Fruit fly (Drosophila melanogaster) whole organism, prepupa: Measurements from ENCODE around the gene Fatp1.

ENCODE experiments used
- CG11294 ChIP-seq: fragments of 200-800 bp; sonication (Bioruptor generic); IDR thresholded peaks from 2 replicates; pipeline ENCODE4 v1.3.6; 2022; ENCODE audit warnings: missing biosample characterization, missing genetic modification characterization
- CG11902 ChIP-seq: fragments of 200-800 bp; sonication (Bioruptor generic); optimal IDR thresholded peaks from 3 replicates; lab custom pipeline; 2016; ENCODE audit warnings: missing biosample characterization, missing genetic modification characterization
- CG16779 ChIP-seq: fragments of 200-800 bp; sonication (Bioruptor generic); optimal IDR thresholded peaks from 3 replicates; lab custom pipeline; 2017; ENCODE audit warnings: missing biosample characterization, mild to moderate bottlenecking, missing genetic modification characterization
- CG3032 ChIP-seq: fragments of 200-800 bp; optimal IDR thresholded peaks from 2 replicates; lab custom pipeline; 2019; ENCODE audit warnings: missing biosample characterization, mild to moderate bottlenecking, missing genetic modification characterization, moderate library complexity
- CG34406 ChIP-seq: fragments of 200-800 bp; sonication (Bioruptor generic); optimal IDR thresholded peaks from 3 replicates; lab custom pipeline; 2016; ENCODE audit warnings: missing biosample characterization, missing genetic modification characterization
- CG3919 ChIP-seq: fragments of 200-800 bp; sonication (Bioruptor generic); optimal IDR thresholded peaks from 3 replicates; lab custom pipeline; 2016; ENCODE audit warnings: missing biosample characterization, missing genetic modification characterization
- CG4318 ChIP-seq: fragments of 200-800 bp; sonication (Bioruptor generic); optimal IDR thresholded peaks from 3 replicates; lab custom pipeline; 2017; ENCODE audit warnings: missing biosample characterization, mild to moderate bottlenecking, missing genetic modification characterization
- CG6276 ChIP-seq: fragments of 200-800 bp; sonication (Bioruptor generic); optimal IDR thresholded peaks from 2 replicates; lab custom pipeline; 2017; ENCODE audit warnings: missing biosample characterization, mild to moderate bottlenecking, missing genetic modification characterization
- CG6792 ChIP-seq: fragments of 200-800 bp; sonication (Bioruptor generic); optimal IDR thresholded peaks from 3 replicates; lab custom pipeline; 2016; ENCODE audit warnings: missing biosample characterization, missing genetic modification characterization
- CG6808 ChIP-seq: fragments of 200-800 bp; sonication (Bioruptor generic); optimal IDR thresholded peaks from 3 replicates; lab custom pipeline; 2017; ENCODE audit warnings: missing biosample characterization, missing genetic modification characterization, mild to moderate bottlenecking, moderate library complexity, missing genetic modification reagents
- CG6854 ChIP-seq: fragments of 200-800 bp; sonication (Bioruptor generic); optimal IDR thresholded peaks from 2 replicates; lab custom pipeline; 2017; ENCODE audit warnings: missing biosample characterization, mild to moderate bottlenecking, missing genetic modification characterization
- CG7368 ChIP-seq: fragments of 200-800 bp; sonication (Bioruptor generic); optimal IDR thresholded peaks from 3 replicates; lab custom pipeline; 2016; ENCODE audit warnings: missing biosample characterization, missing genetic modification characterization
- CG8119 ChIP-seq: fragments of 200-800 bp; sonication (Bioruptor generic); IDR thresholded peaks from 3 replicates; pipeline ENCODE4 v1.3.6; 2022; ENCODE audit warnings: missing biosample characterization, missing genetic modification characterization
- CG8319 ChIP-seq: fragments of 200-800 bp; sonication (Bioruptor generic); optimal IDR thresholded peaks from 3 replicates; lab custom pipeline; 2016; ENCODE audit warnings: missing biosample characterization, missing genetic modification characterization
- CG9139 ChIP-seq: fragments of 200-800 bp; sonication (Bioruptor generic); optimal IDR thresholded peaks from 3 replicates; lab custom pipeline; 2017; ENCODE audit warnings: missing biosample characterization, mild to moderate bottlenecking, missing genetic modification characterization
- Eip75B ChIP-seq: fragments of 200-800 bp; sonication (Bioruptor generic); optimal IDR thresholded peaks from 3 replicates; lab custom pipeline; 2016; ENCODE audit warnings: missing biosample characterization, missing genetic modification characterization
- Eip78C ChIP-seq: fragments of 200-800 bp; sonication (Bioruptor generic); peaks from one replicate; lab custom pipeline; 2016; ENCODE audit warnings: missing biosample characterization, missing genetic modification characterization
- Eip93F ChIP-seq: fragments of 200-800 bp; sonication (Bioruptor generic); optimal IDR thresholded peaks from 2 replicates; lab custom pipeline; 2016; ENCODE audit warnings: missing biosample characterization, mild to moderate bottlenecking, missing genetic modification characterization
- Gug ChIP-seq: fragments of 200-800 bp; sonication (Bioruptor generic); IDR thresholded peaks from 2 replicates; pipeline ENCODE4 v1.3.6; 2022; ENCODE audit warnings: missing biosample characterization, missing genetic modification characterization
- Hr38 ChIP-seq: sonication (Bioruptor generic); optimal IDR thresholded peaks from 2 replicates; lab custom pipeline; 2016; ENCODE audit warnings: missing biosample characterization, missing genetic modification characterization
- Hr39 ChIP-seq: fragments of 200-800 bp; sonication (Bioruptor generic); optimal IDR thresholded peaks from 2 replicates; lab custom pipeline; 2016; ENCODE audit warnings: missing biosample characterization, missing genetic modification characterization
- Hr4 ChIP-seq: fragments of 200-800 bp; sonication (Bioruptor generic); optimal IDR thresholded peaks from 3 replicates; lab custom pipeline; 2016; ENCODE audit warnings: missing biosample characterization, missing genetic modification characterization
- Lpt ChIP-seq: fragments of 200-800 bp; sonication (Bioruptor generic); optimal IDR thresholded peaks from 3 replicates; lab custom pipeline; 2016; ENCODE audit warnings: missing biosample characterization, missing genetic modification characterization
- Sox102F ChIP-seq: fragments of 200-800 bp; sonication (Bioruptor generic); optimal IDR thresholded peaks from 2 replicates; lab custom pipeline; 2016; ENCODE audit warnings: missing biosample characterization, mild to moderate bottlenecking, missing genetic modification characterization
- Sox14 ChIP-seq: fragments of 200-800 bp; sonication (Bioruptor generic); optimal IDR thresholded peaks from 3 replicates; lab custom pipeline; 2016; ENCODE audit warnings: missing biosample characterization, missing genetic modification characterization
- Sox15 ChIP-seq: fragments of 200-800 bp; sonication (Bioruptor generic); optimal IDR thresholded peaks from 3 replicates; lab custom pipeline; 2016; ENCODE audit warnings: missing biosample characterization, missing genetic modification characterization
- acj6 ChIP-seq: fragments of 200-800 bp; sonication (Bioruptor generic); optimal IDR thresholded peaks from 3 replicates; lab custom pipeline; 2016; ENCODE audit warnings: missing biosample characterization, missing genetic modification characterization
- cyc ChIP-seq: fragments of 200-800 bp; sonication (Bioruptor generic); optimal IDR thresholded peaks from 3 replicates; lab custom pipeline; 2016; ENCODE audit warnings: missing biosample characterization, missing genetic modification characterization
- eg ChIP-seq: fragments of 200-800 bp; sonication (Bioruptor generic); IDR thresholded peaks from 3 replicates; pipeline ENCODE4 v1.3.6; 2022; ENCODE audit warnings: missing biosample characterization, missing genetic modification characterization
- esn ChIP-seq: fragments of 200-800 bp; sonication (Bioruptor generic); optimal IDR thresholded peaks from 2 replicates; lab custom pipeline; 2016; ENCODE audit warnings: missing biosample characterization, mild to moderate bottlenecking, missing genetic modification characterization, moderate library complexity
- fd85E ChIP-seq: fragments of 200-800 bp; sonication (Bioruptor generic); optimal IDR thresholded peaks from 3 replicates; lab custom pipeline; 2016; ENCODE audit warnings: missing biosample characterization, missing genetic modification characterization
- fkh ChIP-seq: fragments of 200-800 bp; sonication (Bioruptor generic); optimal IDR thresholded peaks from 3 replicates; lab custom pipeline; 2017; ENCODE audit warnings: missing biosample characterization, mild to moderate bottlenecking, missing genetic modification characterization, moderate library complexity
- net ChIP-seq: fragments of 200-800 bp; sonication (Bioruptor generic); optimal IDR thresholded peaks from 3 replicates; lab custom pipeline; 2016; ENCODE audit warnings: missing biosample characterization, missing genetic modification characterization
- spab ChIP-seq: fragments of 200-800 bp; sonication (Bioruptor generic); optimal IDR thresholded peaks from 2 replicates; lab custom pipeline; 2017; ENCODE audit warnings: missing biosample characterization, mild to moderate bottlenecking, missing genetic modification characterization, missing genetic modification reagents
- ss ChIP-seq, 2 experiments: fragments of 200-800 bp; sonication (Bioruptor generic); optimal IDR thresholded peaks; 2 replicates in 1 of 2; 3 replicates in 1 of 2; lab custom pipeline; 2017 to 2018; ENCODE audit warnings: mild to moderate bottlenecking in 2 of 2, missing biosample characterization in 2 of 2, missing genetic modification characterization in 2 of 2, moderate library complexity in 1 of 2
- svp ChIP-seq: fragments of 200-800 bp; sonication (Bioruptor generic); peaks from one replicate; lab custom pipeline; 2016; ENCODE audit warnings: missing biosample characterization, missing genetic modification characterization
- topi ChIP-seq: fragments of 200-800 bp; sonication (Bioruptor generic); optimal IDR thresholded peaks from 3 replicates; lab custom pipeline; 2016; ENCODE audit warnings: missing biosample characterization, missing genetic modification characterization
- vri ChIP-seq: fragments of 200-800 bp; sonication (Bioruptor generic); optimal IDR thresholded peaks from 3 replicates; lab custom pipeline; 2016; ENCODE audit warnings: missing biosample characterization, mild to moderate bottlenecking, missing genetic modification characterization

The Fatp1 gene

DNA sequence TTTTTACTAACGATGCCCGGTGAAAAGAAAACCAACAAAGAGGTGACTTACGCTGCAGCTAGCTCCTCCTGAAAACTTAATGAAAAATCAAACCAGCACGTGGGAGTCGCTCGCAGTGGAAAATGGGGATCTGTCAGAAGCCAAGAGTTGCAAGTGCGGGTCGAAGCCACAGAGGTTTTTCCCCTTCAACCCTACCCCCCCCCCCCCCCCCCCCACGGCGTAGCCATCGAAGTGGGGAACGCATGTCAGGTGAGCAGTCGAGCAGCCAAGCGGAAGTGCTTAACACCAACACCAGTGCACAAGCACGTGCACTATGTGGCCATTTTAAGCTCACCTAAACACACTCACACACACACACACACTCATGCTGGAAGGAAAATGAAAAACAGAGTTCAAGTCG, 22.3 kb upstream of the Fatp1 start:
- TF ChIP-seq Eip78C: no peak
- TF ChIP-seq Eip93F (GFP tag; lab: Kevin White, UChicago): no peak
- TF ChIP-seq CG8119 (GFP tag; lab: Robert Waterston, UW): no peak

dm6 chr2L:10534022-10534421, 17.0 kb upstream of the Fatp1 start, which contains the start of gene CG18302:
Gene CG18302, plus strand, starts transcription at chr2L:10534322.
- TF ChIP-seq CG34406: no peak

DNA sequence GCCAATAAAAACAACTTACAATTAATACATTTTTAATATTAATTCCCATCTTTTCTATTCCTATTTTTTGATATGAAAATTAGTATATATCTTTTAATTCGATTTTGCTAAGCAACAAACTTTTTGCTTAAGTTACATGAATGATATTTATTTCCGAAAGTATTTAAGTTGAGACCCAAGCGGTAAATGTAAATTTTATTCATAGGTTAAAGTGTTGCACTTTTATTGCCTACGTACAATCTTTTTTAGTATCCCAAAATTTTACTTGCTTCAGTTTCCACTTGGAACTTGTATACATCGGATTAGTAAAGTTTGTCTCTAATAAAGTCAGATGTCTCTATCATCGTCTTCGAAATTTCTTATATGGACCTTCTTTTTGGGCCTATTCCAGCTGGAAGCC, 14.5 kb upstream of the Fatp1 start, which contains the start of gene CG18301:
CG18301 (plus strand) TSS at position 301 of the 400 bp plus-strand sequence.
- TF ChIP-seq CG3032 (tag; lab: Kevin White, UChicago) (no peak), Sox14 (GFP tag; lab: Kevin White, UChicago) (no peak), CG6854 (GFP tag; lab: Kevin White, UChicago) (no peak), CG11902 (GFP tag; lab: Kevin White, UChicago) (no peak), fkh (GFP tag; lab: Kevin White, UChicago) (no peak), Hr39 (GFP tag; lab: Kevin White, UChicago) (no peak), cyc (GFP tag; lab: Kevin White, UChicago) (no peak), Sox15 (GFP tag; lab: Kevin White, UChicago) (no peak), spab (GFP tag; lab: Kevin White, UChicago) (no peak), CG6792 (GFP tag; lab: Kevin White, UChicago) (no peak), Eip75B (GFP tag; lab: Kevin White, UChicago) (no peak), ss (GFP tag; optimal IDR thresholded peaks at IDR 0.05; lab: Kevin White, UChicago) (no peak), Eip78C (no peak)

DNA sequence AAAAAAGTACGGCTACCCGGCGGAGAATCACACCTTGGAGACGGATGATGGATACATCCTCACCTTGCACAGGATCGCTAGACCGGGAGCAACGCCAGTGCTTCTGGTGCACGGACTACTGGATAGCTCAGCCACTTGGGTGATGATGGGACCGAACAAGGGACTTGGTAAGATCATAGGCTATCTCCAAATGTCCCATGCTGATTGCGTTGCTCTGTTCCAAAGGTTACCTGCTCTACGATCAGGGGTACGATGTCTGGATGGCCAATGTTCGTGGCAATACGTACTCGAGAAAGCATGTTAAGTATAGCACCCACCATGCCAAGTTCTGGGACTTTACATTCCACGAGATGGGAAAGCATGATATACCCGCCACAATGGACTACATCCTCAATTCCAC, 13.1 kb upstream of the Fatp1 start:
- TF ChIP-seq svp (peak; percentile 93), net (GFP tag; lab: Kevin White, UChicago) (no peak)

DNA sequence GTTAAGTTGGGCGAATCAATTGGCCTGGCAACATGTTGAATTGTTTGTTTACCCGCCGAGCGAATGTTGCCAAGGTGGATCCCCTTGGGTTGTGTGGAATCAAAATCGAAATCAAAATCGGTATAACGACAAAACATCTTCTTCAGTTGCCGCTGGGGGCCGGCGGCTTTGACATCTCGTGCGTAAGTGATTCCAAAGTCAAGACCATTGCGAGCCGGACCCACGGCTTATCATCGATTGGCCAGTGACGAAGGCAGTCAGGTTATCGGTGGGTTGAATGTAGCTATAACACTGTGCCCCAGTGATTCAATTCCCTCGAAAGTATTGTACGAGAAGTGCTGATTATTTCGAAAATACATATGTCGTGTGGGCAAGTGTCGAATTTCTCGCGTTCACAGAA, 12.0 kb upstream of the Fatp1 start:
- TF ChIP-seq CG8319 (GFP tag; lab: Kevin White, UChicago): no peak
- TF ChIP-seq topi (GFP tag; lab: Kevin White, UChicago): no peak
- TF ChIP-seq svp: peak; percentile 99
- no peak for TF ChIP-seq eg (GFP tag; lab: Robert Waterston, UW)

- peak; percentile 46 for TF ChIP-seq Sox14 (GFP tag; lab: Kevin White, UChicago)
- no peak for TF ChIP-seq CG6854 (GFP tag; lab: Kevin White, UChicago)
- peak; percentile 10 for TF ChIP-seq CG4318 (GFP tag; lab: Kevin White, UChicago)
- TF ChIP-seq CG7368 (GFP tag; lab: Kevin White, UChicago): peak; percentile 62
- peak; percentile 77 for TF ChIP-seq Hr4 (GFP tag; lab: Kevin White, UChicago)
- TF ChIP-seq fd85E (GFP tag; lab: Kevin White, UChicago): no peak
- peak; percentile 56 for TF ChIP-seq CG6276 (GFP tag; lab: Kevin White, UChicago)
- TF ChIP-seq cyc (GFP tag; lab: Kevin White, UChicago): peak; percentile 42
- TF ChIP-seq CG34406: peak; percentile 65
- TF ChIP-seq Lpt (GFP tag; lab: Kevin White, UChicago): peak; percentile 54
- peak; percentile 14 for TF ChIP-seq vri (GFP tag; lab: Kevin White, UChicago)
- TF ChIP-seq Hr39 (GFP tag; lab: Kevin White, UChicago): peak; percentile 47
- peak; percentile 26 for TF ChIP-seq CG16779 (tag; lab: Kevin White, UChicago)
- no peak for TF ChIP-seq CG3032 (tag; lab: Kevin White, UChicago)
- peak; percentile 84 for TF ChIP-seq svp
- peak; percentile 64 for TF ChIP-seq Eip75B (GFP tag; lab: Kevin White, UChicago)
- no peak for TF ChIP-seq CG9139 (GFP tag; lab: Kevin White, UChicago)
- peak; percentile 63 for TF ChIP-seq spab (GFP tag; lab: Kevin White, UChicago)
- peak; percentile 73 for TF ChIP-seq CG3919 (GFP tag; lab: Kevin White, UChicago)
- TF ChIP-seq ss (GFP tag; optimal IDR thresholded peaks at IDR 0.05; lab: Kevin White, UChicago): peak; percentile 47 to 70
- TF ChIP-seq esn (GFP tag; lab: Kevin White, UChicago): peak; percentile 65
- TF ChIP-seq Gug (GFP tag; lab: Robert Waterston, UW): peak; percentile 72
- TF ChIP-seq Hr38 (GFP tag; lab: Kevin White, UChicago): no peak
- peak; percentile 51 for TF ChIP-seq Sox102F (GFP tag; lab: Kevin White, UChicago)
- peak; percentile 64 for TF ChIP-seq CG6808 (GFP tag; lab: Kevin White, UChicago)
- peak; percentile 54 for TF ChIP-seq CG6792 (GFP tag; lab: Kevin White, UChicago)
- peak; percentile 65 for TF ChIP-seq net (GFP tag; lab: Kevin White, UChicago)
- peak; percentile 87; the same call in 2 of the 3 replicates for TF ChIP-seq CG8119 (GFP tag; lab: Robert Waterston, UW)
- no peak; the same call in 1 of the 2 replicates for TF ChIP-seq CG11294 (GFP tag; lab: Robert Waterston, UW)
- TF ChIP-seq acj6 (GFP tag; lab: Kevin White, UChicago): peak; percentile 68
These were observed 10.1 kb upstream of the Fatp1 start, which contains the start of gene Lip4 for dm6 chr2L:10526953-10527584. Gene Lip4, plus strand, starts transcription at chr2L:10527572.
